Worm (Caenorhabditis elegans) whole organism, mixed stage, embryonic: ENCODE data around the gene F32G8.3.

Source experiments
- blmp-1 ChIP-seq: fragments of 150-350 bp; optimal IDR thresholded peaks from 2 replicates; lab custom pipeline; 2014; ENCODE audit warnings: missing biosample characterization, missing genetic modification characterization
- nhr-12 ChIP-seq: fragments of 150-350 bp; optimal IDR thresholded peaks from 2 replicates; lab custom pipeline; 2014; ENCODE audit warnings: missing biosample characterization, missing genetic modification characterization
- unc-62 ChIP-seq: fragments of 150-350 bp; optimal IDR thresholded peaks from 2 replicates; lab custom pipeline; 2014; ENCODE audit warnings: missing biosample characterization, missing genetic modification reagents, missing genetic modification characterization
- ztf-11 ChIP-seq: fragments of 150-350 bp; optimal IDR thresholded peaks from 2 replicates; lab custom pipeline; 2014; ENCODE audit warnings: missing biosample characterization, missing genetic modification characterization

DNA sequence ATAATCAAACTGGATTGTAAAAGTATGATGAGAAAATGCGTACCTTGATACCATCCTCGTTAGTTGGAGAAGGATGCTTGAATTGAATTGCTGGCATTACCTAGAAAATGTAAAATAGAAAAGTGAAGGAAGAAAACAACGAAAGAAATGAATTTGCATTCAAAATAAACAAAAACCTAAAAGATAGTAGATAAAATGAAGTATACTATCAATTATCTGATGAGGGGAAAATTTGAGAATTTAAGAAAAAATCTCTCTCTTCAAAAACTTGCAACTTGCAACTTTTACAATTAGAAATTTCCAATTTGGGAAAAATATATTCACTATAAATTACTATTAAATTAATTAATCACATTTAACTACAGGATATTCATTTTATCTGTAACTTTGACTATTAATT lies 39.7 kb upstream of the F32G8.3 start, which contains the start of gene T21C9.11:
- TF ChIP-seq ztf-11 (tag; lab: Kevin White, UChicago) (no peak), blmp-1 (tag; lab: Kevin White, UChicago) (no peak), nhr-12 (no peak), unc-62 (GFP tag; lab: Kevin White, UChicago) (no peak)
